Worm (Caenorhabditis elegans) whole organism, L1 larva: ENCODE data around the gene idpp-15.

Experiments
- C04F5.9 ChIP-seq: sonication (generic microtip); optimal IDR thresholded peaks from 2 replicates; lab custom pipeline; 2016; ENCODE audit warnings: missing genetic modification characterization, missing compliant biosample characterization
- C16A3.4 ChIP-seq: fragments of 150-350 bp; optimal IDR thresholded peaks from 2 replicates; lab custom pipeline; 2014; ENCODE audit warnings: missing biosample characterization, missing genetic modification characterization
- F16B12.6 ChIP-seq: fragments of 150-350 bp; optimal IDR thresholded peaks from 2 replicates; lab custom pipeline; 2014; ENCODE audit warnings: missing biosample characterization, missing genetic modification characterization
- aha-1 ChIP-seq: fragments of 150-350 bp; optimal IDR thresholded peaks from 2 replicates; lab custom pipeline; 2014; ENCODE audit warnings: missing biosample characterization, missing genetic modification characterization
- blmp-1 ChIP-seq: fragments of 150-350 bp; optimal IDR thresholded peaks from 2 replicates; lab custom pipeline; 2014; ENCODE audit warnings: missing biosample characterization, missing genetic modification characterization
- ceh-82 ChIP-seq, 3 experiments: fragments of 150-350 bp in 1 of 3; sonication (generic microtip) in 2 of 3; optimal IDR thresholded peaks; 2 replicates each; lab custom pipeline; 2014 to 2017; ENCODE audit warnings: missing biosample characterization in 3 of 3, missing genetic modification characterization in 3 of 3
- ceh-88 ChIP-seq: fragments of 200-800 bp; sonication (Bioruptor generic); IDR thresholded peaks from 2 replicates; pipeline ENCODE4 v1.3.6; 2022; ENCODE audit warnings: missing genetic modification characterization, missing compliant biosample characterization
- ceh-90 ChIP-seq: sonication (generic microtip); optimal IDR thresholded peaks from 2 replicates; lab custom pipeline; 2016; ENCODE audit warnings: missing genetic modification characterization, missing compliant biosample characterization
- efl-1 ChIP-seq, 4 experiments: fragments of 150-350 bp; optimal IDR thresholded peaks in 3 of 4; peaks in 1 of 4; 1 replicate in 1 of 4; 2 replicates in 3 of 4; lab custom pipeline; 2014; ENCODE audit warnings: missing biosample characterization in 2 of 4, missing genetic modification characterization in 2 of 4, missing genetic modification reagents in 2 of 4
- egl-13 ChIP-seq: sonication (generic microtip); optimal IDR thresholded peaks from 2 replicates; lab custom pipeline; 2016; ENCODE audit warnings: missing genotype, missing genetic modification reagents, missing genetic modification characterization, missing compliant biosample characterization
- egl-27 ChIP-seq, 2 experiments: fragments of 150-350 bp in 1 of 2; sonication (generic microtip); optimal IDR thresholded peaks; 3 replicates each; lab custom pipeline; 2017 to 2018; ENCODE audit warnings: missing biosample characterization in 2 of 2, missing genetic modification characterization in 2 of 2, missing genetic modification reagents in 2 of 2
- elt-3 ChIP-seq, 6 experiments: fragments of 150-350 bp in 1 of 6; sonication (generic microtip); optimal IDR thresholded peaks; 2 replicates each; lab custom pipeline; 2017 to 2018; ENCODE audit warnings: missing biosample characterization in 6 of 6, missing genetic modification characterization in 6 of 6, inconsistent platforms in 1 of 6
- ets-5 ChIP-seq: fragments of 200-800 bp; sonication (Bioruptor generic); IDR thresholded peaks from 2 replicates; pipeline ENCODE4 v1.3.6; 2022; ENCODE audit warnings: missing genetic modification characterization, missing compliant biosample characterization
- irx-1 ChIP-seq: sonication (generic microtip); optimal IDR thresholded peaks from 2 replicates; lab custom pipeline; 2016; ENCODE audit warnings: missing genetic modification characterization, missing compliant biosample characterization
- isw-1 ChIP-seq: fragments of 200-800 bp; sonication (Bioruptor generic); IDR thresholded peaks from 2 replicates; pipeline ENCODE4 v1.3.6; 2022; ENCODE audit warnings: missing genetic modification characterization, missing compliant biosample characterization
- lin-13 ChIP-seq: fragments of 150-350 bp; optimal IDR thresholded peaks from 2 replicates; lab custom pipeline; 2014; ENCODE audit warnings: missing biosample characterization, missing genetic modification reagents, missing genetic modification characterization
- lin-14 ChIP-seq: fragments of 200-800 bp; sonication (Bioruptor generic); optimal IDR thresholded peaks from 2 replicates; lab custom pipeline; 2018; ENCODE audit warnings: mild to moderate bottlenecking, missing genetic modification characterization, moderate library complexity, missing compliant biosample characterization
- lin-15B ChIP-seq: fragments of 150-350 bp; sonication (generic microtip); optimal IDR thresholded peaks from 3 replicates; lab custom pipeline; 2014; ENCODE audit warnings: missing biosample characterization, missing genetic modification characterization
- lir-3 ChIP-seq: sonication (generic microtip); optimal IDR thresholded peaks from 2 replicates; lab custom pipeline; 2016; ENCODE audit warnings: mild to moderate bottlenecking, missing genetic modification characterization, moderate library complexity, missing compliant biosample characterization; ENCODE audit not compliant: poor library complexity
- lsy-2 ChIP-seq, 2 experiments: fragments of 150-350 bp; optimal IDR thresholded peaks; 2 replicates each; lab custom pipeline; 2014; ENCODE audit warnings: missing biosample characterization in 2 of 2, missing genetic modification characterization in 2 of 2
- mdl-1 ChIP-seq, 2 experiments: fragments of 150-350 bp; optimal IDR thresholded peaks; 2 replicates each; lab custom pipeline; 2014 to 2017; ENCODE audit warnings: missing biosample characterization in 2 of 2, missing genetic modification characterization in 2 of 2, inconsistent platforms in 1 of 2
- mef-2 ChIP-seq: fragments of 150-350 bp; optimal IDR thresholded peaks from 2 replicates; lab custom pipeline; 2014; ENCODE audit warnings: missing biosample characterization, missing genetic modification characterization
- mep-1 ChIP-seq: fragments of 150-350 bp; optimal IDR thresholded peaks from 2 replicates; lab custom pipeline; 2014; ENCODE audit warnings: missing biosample characterization, missing genetic modification characterization
- nhr-11 ChIP-seq: fragments of 150-350 bp; optimal IDR thresholded peaks from 2 replicates; lab custom pipeline; 2014; ENCODE audit warnings: missing biosample characterization, missing genetic modification characterization
- nhr-47 ChIP-seq: sonication (generic microtip); optimal IDR thresholded peaks from 2 replicates; lab custom pipeline; 2016; ENCODE audit warnings: mild to moderate bottlenecking, missing genetic modification characterization, moderate library complexity, missing compliant biosample characterization
- nhr-71 ChIP-seq: sonication (generic microtip); optimal IDR thresholded peaks from 2 replicates; lab custom pipeline; 2016; ENCODE audit warnings: mild to moderate bottlenecking, missing genetic modification characterization, moderate library complexity, missing compliant biosample characterization
- nhr-76 ChIP-seq: sonication (generic microtip); optimal IDR thresholded peaks from 2 replicates; lab custom pipeline; 2017; ENCODE audit warnings: missing biosample characterization, missing genetic modification characterization
- nhr-77 ChIP-seq: fragments of 150-350 bp; optimal IDR thresholded peaks from 2 replicates; lab custom pipeline; 2014; ENCODE audit warnings: missing biosample characterization, missing genetic modification characterization
- nhr-84 ChIP-seq: sonication (generic microtip); optimal IDR thresholded peaks from 2 replicates; lab custom pipeline; 2017; ENCODE audit warnings: missing biosample characterization, missing genetic modification characterization
- nhr-85 ChIP-seq: sonication (generic microtip); peaks from one replicate; lab custom pipeline; 2016; ENCODE audit warnings: missing genetic modification characterization, inconsistent platforms, missing compliant biosample characterization
- nhr-90 ChIP-seq: sonication (generic microtip); optimal IDR thresholded peaks from 2 replicates; lab custom pipeline; 2016; ENCODE audit warnings: mild to moderate bottlenecking, missing genetic modification characterization, missing compliant biosample characterization; ENCODE audit not compliant: poor library complexity
- skn-1 ChIP-seq: fragments of 150-350 bp; optimal IDR thresholded peaks from 2 replicates; lab custom pipeline; 2014; ENCODE audit warnings: missing biosample characterization, missing genetic modification characterization
- sox-4 ChIP-seq: sonication (generic microtip); optimal IDR thresholded peaks from 2 replicates; lab custom pipeline; 2016; ENCODE audit warnings: missing genetic modification characterization, missing compliant biosample characterization
- sptf-1 ChIP-seq: fragments of 150-350 bp; optimal IDR thresholded peaks from 2 replicates; lab custom pipeline; 2014; ENCODE audit warnings: missing biosample characterization, missing genetic modification characterization
- sup-37 ChIP-seq: fragments of 200-800 bp; sonication (Bioruptor generic); optimal IDR thresholded peaks from 2 replicates; lab custom pipeline; 2018; ENCODE audit warnings: mild to moderate bottlenecking, missing genetic modification characterization, missing compliant biosample characterization
- unc-86 ChIP-seq: sonication (generic microtip); optimal IDR thresholded peaks from 2 replicates; lab custom pipeline; 2016; ENCODE audit warnings: missing genetic modification characterization, missing compliant biosample characterization
- unc-98 ChIP-seq: fragments of 200-800 bp; sonication (Bioruptor generic); IDR thresholded peaks from 2 replicates; pipeline ENCODE4 v1.3.6; 2022; ENCODE audit warnings: missing genetic modification characterization, missing compliant biosample characterization
- xbp-1 ChIP-seq: sonication (generic microtip); optimal IDR thresholded peaks from 2 replicates; lab custom pipeline; 2016; ENCODE audit warnings: missing genetic modification characterization, missing compliant biosample characterization
- ztf-4 ChIP-seq: fragments of 150-350 bp; optimal IDR thresholded peaks from 2 replicates; lab custom pipeline; 2014; ENCODE audit warnings: missing biosample characterization, missing genetic modification characterization

idpp-15 gene

DNA sequence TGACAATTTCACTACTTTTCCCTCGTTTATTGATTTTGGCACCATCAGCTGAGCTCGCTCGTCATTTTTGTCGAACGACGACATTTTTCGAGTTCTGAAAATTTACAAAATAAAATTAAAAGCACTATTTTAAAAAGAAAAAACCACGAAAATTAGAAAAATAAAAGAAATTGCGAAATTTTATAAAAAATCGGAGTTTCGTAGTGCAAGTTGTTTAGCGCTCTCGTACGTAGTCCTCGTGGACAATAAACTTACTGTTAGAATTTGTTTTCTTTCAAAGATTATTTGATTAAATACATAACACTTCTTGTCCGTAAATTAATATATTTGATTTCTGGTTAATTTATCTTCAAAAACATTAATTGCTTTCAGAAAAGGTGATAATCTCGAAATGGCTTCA, 34.6 kb upstream of the idpp-15 start, which contains the start of the genes ess-2 and F42H10.2 (continued):
- TF ChIP-seq C16A3.4 (tag; lab: Kevin White, UChicago) (peak; percentile 67), isw-1 (GFP tag; lab: Robert Waterston, UW) (peak; percentile 21; the same call in 1 of the 2 replicates), elt-3 (tag; optimal IDR thresholded peaks at IDR 0.05; lab: Kevin White, UChicago) (peak in 1 of 6 experiments; percentile 26), lin-13 (GFP tag; lab: Kevin White, UChicago) (peak; percentile 50), lir-3 (tag; lab: Kevin White, UChicago) (no peak), nhr-71 (tag; lab: Kevin White, UChicago) (peak; percentile 53), blmp-1 (tag; lab: Kevin White, UChicago) (peak; percentile 54), skn-1 (tag; lab: Kevin White, UChicago) (peak; percentile 82), irx-1 (tag; lab: Kevin White, UChicago) (no peak), efl-1 (optimal IDR thresholded peaks at IDR 0.05; lab: Kevin White, UChicago) (peak; percentile 54 to 56), efl-1 (GFP tag; optimal IDR thresholded peaks at IDR 0.05 in 1 of 2; lab: Kevin White, UChicago) (peak; percentile 52 to 93), unc-98 (GFP tag; lab: Robert Waterston, UW) (no peak), lsy-2 (tag; optimal IDR thresholded peaks at IDR 0.05; lab: Kevin White, UChicago) (peak; percentile 64 to 87), lin-15B (tag; lab: Kevin White, UChicago) (peak; percentile 71), nhr-90 (tag; lab: Kevin White, UChicago) (no peak), nhr-84 (tag; lab: Kevin White, UChicago) (no peak), mep-1 (tag; lab: Kevin White, UChicago) (peak; percentile 45), ceh-88 (GFP tag; lab: Robert Waterston, UW) (no peak), xbp-1 (tag; lab: Kevin White, UChicago) (peak; percentile 36), mdl-1 (tag; optimal IDR thresholded peaks at IDR 0.05; lab: Kevin White, UChicago) (no peak), egl-27 (tag; optimal IDR thresholded peaks at IDR 0.05; lab: Kevin White, UChicago) (no peak), egl-13 (tag; lab: Kevin White, UChicago) (no peak), ceh-90 (tag; lab: Kevin White, UChicago) (no peak)

ce11 chrIII:8491945-8492344, 32.9 kb upstream of the idpp-15 start:
- TF ChIP-seq ets-5 (GFP tag; lab: Robert Waterston, UW) (no peak), nhr-76 (tag; lab: Kevin White, UChicago) (no peak), lin-13 (GFP tag; lab: Kevin White, UChicago) (no peak), mef-2 (tag; lab: Kevin White, UChicago) (no peak), C04F5.9 (tag; lab: Kevin White, UChicago) (no peak), sox-4 (tag; lab: Kevin White, UChicago) (no peak), nhr-11 (tag; lab: Kevin White, UChicago) (no peak), lin-15B (tag; lab: Kevin White, UChicago) (no peak)
- TF ChIP-seq, all 84 proteins: peak for 0

DNA sequence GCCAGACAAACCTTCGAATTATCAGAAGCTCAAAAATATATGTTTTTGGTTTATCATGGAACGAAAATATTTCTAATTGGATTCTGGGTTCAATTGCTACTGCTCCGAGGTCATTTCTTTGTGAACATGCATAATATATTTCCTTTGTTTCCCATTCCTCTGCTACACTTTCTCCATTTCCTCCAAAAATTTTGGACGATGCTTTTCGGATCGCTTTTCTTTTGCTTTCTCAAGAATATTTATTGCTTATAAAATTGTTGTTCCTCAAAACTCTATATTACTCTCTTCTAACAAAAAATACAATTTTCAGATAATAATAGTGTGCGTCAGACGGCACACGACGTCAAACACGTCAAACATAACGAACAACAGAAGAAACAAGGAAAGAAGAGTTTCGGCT, 30.2 kb upstream of the idpp-15 start, which contains the start of gene pac-1:
Gene pac-1, plus strand, starts transcription at position 301 of the 400 bp plus-strand sequence.
- TF ChIP-seq sup-37, result no peak
- TF ChIP-seq aha-1 (tag; lab: Kevin White, UChicago), result no peak
- TF ChIP-seq sptf-1 (tag; lab: Kevin White, UChicago), result no peak
- no peak for TF ChIP-seq lin-14 (GFP tag; lab: Kevin White, UChicago)
- TF ChIP-seq nhr-47 (tag; lab: Kevin White, UChicago), result no peak
- no peak for TF ChIP-seq F16B12.6 (tag; lab: Kevin White, UChicago)
- no peak for TF ChIP-seq ztf-4 (tag; lab: Kevin White, UChicago)
- no peak for TF ChIP-seq irx-1 (tag; lab: Kevin White, UChicago)

ce11 chrIII:8503341-8503740, 21.5 kb upstream of the idpp-15 start:
- TF ChIP-seq nhr-85 (tag; lab: Kevin White, UChicago) (peak; percentile 77), blmp-1 (tag; lab: Kevin White, UChicago) (peak; percentile 71), unc-86 (tag; lab: Kevin White, UChicago) (peak; percentile 36), lin-14 (GFP tag; lab: Kevin White, UChicago) (peak; percentile 44), sox-4 (tag; lab: Kevin White, UChicago) (no peak), ceh-82 (tag; optimal IDR thresholded peaks at IDR 0.05; lab: Kevin White, UChicago) (no peak), efl-1 (optimal IDR thresholded peaks at IDR 0.05; lab: Kevin White, UChicago) (peak in 1 of 2 experiments; percentile 22), efl-1 (GFP tag; optimal IDR thresholded peaks at IDR 0.05 in 1 of 2; lab: Kevin White, UChicago) (no peak), nhr-77 (tag; lab: Kevin White, UChicago) (no peak)
- TF ChIP-seq, all 84 proteins: peak for 5
